Fruit fly (Drosophila melanogaster): ENCODE results near the gene msd5.

- TF ChIP-seq gl (tag; optimal IDR thresholded peaks at IDR 0.05): no peak
- no peak for TF ChIP-seq CG4496 (GFP tag; IDR thresholded peaks at IDR 0.05)
Measured at dm6 chr3L:1364368-1364767, 31.4 kb upstream of the msd5 start.
